Worm (Caenorhabditis elegans): ENCODE results near the gene cdk-12.

- TF ChIP-seq ztf-29 (GFP tag; IDR thresholded peaks at IDR 0.05) (no peak), flt-1 (GFP tag; IDR thresholded peaks at IDR 0.05) (no peak), ztf-23 (GFP tag; IDR thresholded peaks at IDR 0.05) (no peak), T22C8.4 (GFP tag; IDR thresholded peaks at IDR 0.05) (no peak)
Measured at ce11 chrIII:4328208-4328987, 4.4 kb upstream of the cdk-12 start.
